Fruit fly (Drosophila melanogaster): ENCODE measurements around the gene Herp.

Gene Herp

dm6 chr2L:7799804-7800433 lies at the start of gene Herp, which contains the start of gene r2d2 (continued):
- TF ChIP-seq Myb (GFP tag; optimal IDR thresholded peaks at IDR 0.05), result peak; percentile 89
- peak; percentile 90 for TF ChIP-seq CG1603 (tag; optimal IDR thresholded peaks at IDR 0.05)
- peak; percentile 92 for TF ChIP-seq Meics (GFP tag; optimal IDR thresholded peaks at IDR 0.05)
- peak; percentile 94 for TF ChIP-seq pum (GFP tag; optimal IDR thresholded peaks at IDR 0.05)
- peak; percentile 86 for TF ChIP-seq CG6689 (GFP tag; IDR thresholded peaks at IDR 0.05)
- TF ChIP-seq ERR (GFP tag; optimal IDR thresholded peaks at IDR 0.05), result peak; percentile 82
- TF ChIP-seq HLH54F (GFP tag; optimal IDR thresholded peaks at IDR 0.05), result peak; percentile 95
- peak; percentile 90 for TF ChIP-seq CG11695 (GFP tag; IDR thresholded peaks at IDR 0.05)
- TF ChIP-seq z (GFP tag; IDR thresholded peaks at IDR 0.05), result no peak
- peak; percentile 90 for TF ChIP-seq CG12391 (tag; optimal IDR thresholded peaks at IDR 0.05)
- peak; percentile 96 for TF ChIP-seq CG2120 (GFP tag; optimal IDR thresholded peaks at IDR 0.05)
- 0 out of 2 replicates have a peak, but pooled peaks have one; percentile 24 for TF ChIP-seq CG10321 (GFP tag; IDR thresholded peaks at IDR 0.05)
- no peak for TF ChIP-seq abd-A (tag; optimal IDR thresholded peaks at IDR 0.05)
- TF ChIP-seq pita (GFP tag; optimal IDR thresholded peaks at IDR 0.05), result no peak
- TF ChIP-seq CG34224 (GFP tag; IDR thresholded peaks at IDR 0.05; ENCODE audit: partially characterized antibody), result peak; percentile 81
- TF ChIP-seq esg (GFP tag; conservative IDR thresholded peaks at IDR 0.05), result peak; percentile 90
- 0 out of 3 replicates have a peak, but pooled peaks have one; percentile 7 for TF ChIP-seq CG2199 (GFP tag; IDR thresholded peaks at IDR 0.05)
- TF ChIP-seq CG17802 (tag; optimal IDR thresholded peaks at IDR 0.05), result peak; percentile 65
- peak; percentile 82 for TF ChIP-seq CG3163 (GFP tag; optimal IDR thresholded peaks at IDR 0.05)
- peak; percentile 94 for TF ChIP-seq CG17361 (GFP tag; IDR thresholded peaks at IDR 0.05)
- TF ChIP-seq CG5245 (GFP tag; optimal IDR thresholded peaks at IDR 0.05), result peak; percentile 83
- TF ChIP-seq CG8359 (GFP tag; optimal IDR thresholded peaks at IDR 0.05; ENCODE audit: borderline replicate concordance), result peak; percentile 68
- TF ChIP-seq ara (GFP tag; IDR thresholded peaks at IDR 0.05), result peak; percentile 76
- TF ChIP-seq Sin3A (optimal IDR thresholded peaks at IDR 0.05), result peak; percentile 91
- TF ChIP-seq Abd-B (GFP tag; optimal IDR thresholded peaks at IDR 0.05), result peak; percentile 93
- peak; percentile 88 for TF ChIP-seq CG15514 (GFP tag; optimal IDR thresholded peaks at IDR 0.05)
- TF ChIP-seq Ets65A (GFP tag), result peak; percentile 99
- TF ChIP-seq NFAT (GFP tag; IDR thresholded peaks at IDR 0.05), result peak; percentile 79
- no peak for TF ChIP-seq CG16779 (GFP tag; IDR thresholded peaks at IDR 0.05)
- peak; percentile 76 for TF ChIP-seq ttk (GFP tag; IDR thresholded peaks at IDR 0.05)
- TF ChIP-seq croc (GFP tag; conservative IDR thresholded peaks at IDR 0.05), result peak; percentile 70
- TF ChIP-seq cad (GFP tag; optimal IDR thresholded peaks at IDR 0.05), result no peak
- TF ChIP-seq jumu (GFP tag; optimal IDR thresholded peaks at IDR 0.05), result peak; percentile 94
- TF ChIP-seq zfh2 (GFP tag; optimal IDR thresholded peaks at IDR 0.05), result peak; percentile 97
- TF ChIP-seq CG6683 (GFP tag; optimal IDR thresholded peaks at IDR 0.05), result peak; percentile 62
- peak; percentile 80 for TF ChIP-seq CG7357 (GFP tag; IDR thresholded peaks at IDR 0.05)
- TF ChIP-seq CG14667 (GFP tag; IDR thresholded peaks at IDR 0.05), result peak; percentile 76; the same call in 1 of the 2 replicates
- peak; percentile 89 for TF ChIP-seq CG2712 (tag; optimal IDR thresholded peaks at IDR 0.05)
- TF ChIP-seq corto (GFP tag; optimal IDR thresholded peaks at IDR 0.05), result peak; percentile 48
- peak; percentile 91 for TF ChIP-seq kni (GFP tag; optimal IDR thresholded peaks at IDR 0.05)
- TF ChIP-seq bab2 (GFP tag; optimal IDR thresholded peaks at IDR 0.05), result peak; percentile 92
- peak; percentile 87 for TF ChIP-seq BtbVII (GFP tag; optimal IDR thresholded peaks at IDR 0.05)
- TF ChIP-seq CG4854 (GFP tag; optimal IDR thresholded peaks at IDR 0.05), result peak; percentile 73
- TF ChIP-seq Asciz (GFP tag; optimal IDR thresholded peaks at IDR 0.05), result peak; percentile 62
- TF ChIP-seq CG8089 (GFP tag; optimal IDR thresholded peaks at IDR 0.05), result peak; percentile 89
- TF ChIP-seq ssp (GFP tag; IDR thresholded peaks at IDR 0.05), result peak; percentile 75
- peak; percentile 78 for TF ChIP-seq CG4730 (GFP tag; IDR thresholded peaks at IDR 0.05)
- peak; percentile 59 for TF ChIP-seq E2f2 (GFP tag; IDR thresholded peaks at IDR 0.05)
- TF ChIP-seq CG3726 (GFP tag; IDR thresholded peaks at IDR 0.05), result peak; percentile 65; the same call in 2 of the 3 replicates
- peak; percentile 28 for TF ChIP-seq grn (GFP tag; optimal IDR thresholded peaks at IDR 0.05)
- peak; percentile 58; the same call in 1 of the 3 replicates for TF ChIP-seq CG14860 (GFP tag; IDR thresholded peaks at IDR 0.05; ENCODE audit: partially characterized antibody)
